Worm (Caenorhabditis elegans) whole organism, L1 larva: ENCODE data around the gene cyn-17.

Experiments used
- C16A3.4 ChIP-seq: fragments of 150-350 bp; optimal IDR thresholded peaks from 2 replicates; lab custom pipeline; 2014; ENCODE audit warnings: missing biosample characterization, missing genetic modification characterization
- F16B12.6 ChIP-seq: fragments of 150-350 bp; optimal IDR thresholded peaks from 2 replicates; lab custom pipeline; 2014; ENCODE audit warnings: missing biosample characterization, missing genetic modification characterization
- Y116A8C.19 ChIP-seq: sonication (generic microtip); optimal IDR thresholded peaks from 2 replicates; lab custom pipeline; 2016; ENCODE audit warnings: missing compliant biosample characterization, missing genetic modification characterization, borderline replicate concordance
- aha-1 ChIP-seq: fragments of 150-350 bp; optimal IDR thresholded peaks from 2 replicates; lab custom pipeline; 2014; ENCODE audit warnings: missing biosample characterization, missing genetic modification characterization
- alr-1 ChIP-seq: fragments of 200-800 bp; sonication (Bioruptor generic); optimal IDR thresholded peaks from 2 replicates; lab custom pipeline; 2018; ENCODE audit warnings: borderline replicate concordance, mild to moderate bottlenecking, missing genetic modification characterization, missing compliant biosample characterization
- ama-1 ChIP-seq: fragments of 150-350 bp; optimal IDR thresholded peaks from 2 replicates; lab custom pipeline; 2014
- ceh-63 ChIP-seq: fragments of 200-800 bp; sonication (Bioruptor generic); optimal IDR thresholded peaks from 2 replicates; lab custom pipeline; 2018; ENCODE audit warnings: mild to moderate bottlenecking, missing genetic modification characterization, missing compliant biosample characterization
- ceh-8 ChIP-seq: fragments of 200-800 bp; sonication (Bioruptor generic); optimal IDR thresholded peaks from 2 replicates; lab custom pipeline; 2018; ENCODE audit warnings: mild to moderate bottlenecking, missing genetic modification characterization, moderate library complexity, missing compliant biosample characterization
- ceh-82 ChIP-seq, 3 experiments: fragments of 150-350 bp in 1 of 3; sonication (generic microtip) in 2 of 3; optimal IDR thresholded peaks; 2 replicates each; lab custom pipeline; 2014 to 2017; ENCODE audit warnings: missing biosample characterization in 3 of 3, missing genetic modification characterization in 3 of 3
- ceh-88 ChIP-seq: fragments of 200-800 bp; sonication (Bioruptor generic); IDR thresholded peaks from 2 replicates; pipeline ENCODE4 v1.3.6; 2022; ENCODE audit warnings: missing genetic modification characterization, missing compliant biosample characterization
- ceh-90 ChIP-seq: sonication (generic microtip); optimal IDR thresholded peaks from 2 replicates; lab custom pipeline; 2016; ENCODE audit warnings: missing genetic modification characterization, missing compliant biosample characterization
- dpl-1 ChIP-seq, 3 experiments: fragments of 150-350 bp in 2 of 3; sonication (generic microtip) in 1 of 3; optimal IDR thresholded peaks; 2 replicates each; lab custom pipeline; 2014 to 2017; ENCODE audit warnings: missing biosample characterization in 3 of 3, missing genetic modification characterization in 3 of 3, missing genetic modification reagents in 3 of 3
- efl-1 ChIP-seq, 4 experiments: fragments of 150-350 bp; optimal IDR thresholded peaks in 3 of 4; peaks in 1 of 4; 1 replicate in 1 of 4; 2 replicates in 3 of 4; lab custom pipeline; 2014; ENCODE audit warnings: missing biosample characterization in 2 of 4, missing genetic modification characterization in 2 of 4, missing genetic modification reagents in 2 of 4
- egl-13 ChIP-seq: sonication (generic microtip); optimal IDR thresholded peaks from 2 replicates; lab custom pipeline; 2016; ENCODE audit warnings: missing genotype, missing genetic modification reagents, missing genetic modification characterization, missing compliant biosample characterization
- elt-3 ChIP-seq, 6 experiments: fragments of 150-350 bp in 1 of 6; sonication (generic microtip); optimal IDR thresholded peaks; 2 replicates each; lab custom pipeline; 2017 to 2018; ENCODE audit warnings: missing biosample characterization in 6 of 6, missing genetic modification characterization in 6 of 6, inconsistent platforms in 1 of 6
- fkh-10 ChIP-seq: sonication (generic microtip); optimal IDR thresholded peaks from 2 replicates; lab custom pipeline; 2017; ENCODE audit warnings: missing biosample characterization, missing genetic modification reagents, missing genetic modification characterization
- fkh-8 ChIP-seq: sonication (generic microtip); optimal IDR thresholded peaks from 2 replicates; lab custom pipeline; 2016; ENCODE audit warnings: mild to moderate bottlenecking, missing genetic modification characterization, missing compliant biosample characterization
- fos-1 ChIP-seq: fragments of 150-350 bp; optimal IDR thresholded peaks from 2 replicates; lab custom pipeline; 2014; ENCODE audit warnings: missing biosample characterization, missing genetic modification characterization
- hlh-4 ChIP-seq: sonication (generic microtip); optimal IDR thresholded peaks from 2 replicates; lab custom pipeline; 2016; ENCODE audit warnings: mild to moderate bottlenecking, missing genetic modification characterization, missing compliant biosample characterization
- irx-1 ChIP-seq: sonication (generic microtip); optimal IDR thresholded peaks from 2 replicates; lab custom pipeline; 2016; ENCODE audit warnings: missing genetic modification characterization, missing compliant biosample characterization
- lin-13 ChIP-seq: fragments of 150-350 bp; optimal IDR thresholded peaks from 2 replicates; lab custom pipeline; 2014; ENCODE audit warnings: missing biosample characterization, missing genetic modification reagents, missing genetic modification characterization
- lin-15B ChIP-seq: fragments of 150-350 bp; sonication (generic microtip); optimal IDR thresholded peaks from 3 replicates; lab custom pipeline; 2014; ENCODE audit warnings: missing biosample characterization, missing genetic modification characterization
- lin-35 ChIP-seq, 2 experiments: fragments of 150-350 bp; optimal IDR thresholded peaks; 2 replicates each; lab custom pipeline; 2014; ENCODE audit warnings: missing biosample characterization in 2 of 2, missing genetic modification characterization in 2 of 2, missing genetic modification reagents in 2 of 2
- lin-39 ChIP-seq: fragments of 150-350 bp; optimal IDR thresholded peaks from 2 replicates; lab custom pipeline; 2014; ENCODE audit warnings: missing biosample characterization, missing genetic modification reagents, missing genetic modification characterization
- mab-9 ChIP-seq: fragments of 200-800 bp; sonication (Bioruptor generic); IDR thresholded peaks from 2 replicates; pipeline ENCODE4 v1.3.6; 2022; ENCODE audit warnings: missing genetic modification reagents, missing genetic modification characterization, missing compliant biosample characterization
- mef-2 ChIP-seq: fragments of 150-350 bp; optimal IDR thresholded peaks from 2 replicates; lab custom pipeline; 2014; ENCODE audit warnings: missing biosample characterization, missing genetic modification characterization
- nhr-11 ChIP-seq: fragments of 150-350 bp; optimal IDR thresholded peaks from 2 replicates; lab custom pipeline; 2014; ENCODE audit warnings: missing biosample characterization, missing genetic modification characterization
- nhr-12 ChIP-seq: sonication (generic microtip); optimal IDR thresholded peaks from 2 replicates; lab custom pipeline; 2017; ENCODE audit warnings: missing biosample characterization, missing genetic modification characterization
- nhr-20 ChIP-seq: sonication (generic microtip); optimal IDR thresholded peaks from 2 replicates; lab custom pipeline; 2016; ENCODE audit warnings: mild to moderate bottlenecking, missing genetic modification characterization, missing compliant biosample characterization
- nhr-237 ChIP-seq: fragments of 150-350 bp; optimal IDR thresholded peaks from 2 replicates; lab custom pipeline; 2014; ENCODE audit warnings: missing biosample characterization, missing genetic modification characterization
- nhr-47 ChIP-seq: sonication (generic microtip); optimal IDR thresholded peaks from 2 replicates; lab custom pipeline; 2016; ENCODE audit warnings: mild to moderate bottlenecking, missing genetic modification characterization, moderate library complexity, missing compliant biosample characterization
- nhr-71 ChIP-seq: sonication (generic microtip); optimal IDR thresholded peaks from 2 replicates; lab custom pipeline; 2016; ENCODE audit warnings: mild to moderate bottlenecking, missing genetic modification characterization, moderate library complexity, missing compliant biosample characterization
- nhr-77 ChIP-seq: fragments of 150-350 bp; optimal IDR thresholded peaks from 2 replicates; lab custom pipeline; 2014; ENCODE audit warnings: missing biosample characterization, missing genetic modification characterization
- nhr-85 ChIP-seq: sonication (generic microtip); peaks from one replicate; lab custom pipeline; 2016; ENCODE audit warnings: missing genetic modification characterization, inconsistent platforms, missing compliant biosample characterization
- nhr-90 ChIP-seq: sonication (generic microtip); optimal IDR thresholded peaks from 2 replicates; lab custom pipeline; 2016; ENCODE audit warnings: mild to moderate bottlenecking, missing genetic modification characterization, missing compliant biosample characterization; ENCODE audit not compliant: poor library complexity
- pag-3 ChIP-seq: sonication (generic microtip); optimal IDR thresholded peaks from 2 replicates; lab custom pipeline; 2017; ENCODE audit warnings: missing genetic modification characterization, mild to moderate bottlenecking, missing compliant biosample characterization, antibody characterized with exemption, borderline replicate concordance; ENCODE audit not compliant: insufficient read depth
- pax-3 ChIP-seq: fragments of 200-800 bp; sonication (Bioruptor generic); optimal IDR thresholded peaks from 2 replicates; lab custom pipeline; 2018; ENCODE audit warnings: mild to moderate bottlenecking, missing genetic modification characterization, moderate library complexity, missing compliant biosample characterization
- rnt-1 ChIP-seq: sonication (generic microtip); optimal IDR thresholded peaks from 2 replicates; lab custom pipeline; 2016; ENCODE audit warnings: mild to moderate bottlenecking, missing genetic modification characterization, moderate library complexity, missing compliant biosample characterization
- snpc-4 ChIP-seq: fragments of 150-350 bp; optimal IDR thresholded peaks from 2 replicates; lab custom pipeline; 2014; ENCODE audit warnings: missing biosample characterization, missing genetic modification characterization
- sptf-1 ChIP-seq: fragments of 150-350 bp; optimal IDR thresholded peaks from 2 replicates; lab custom pipeline; 2014; ENCODE audit warnings: missing biosample characterization, missing genetic modification characterization
- sup-37 ChIP-seq: fragments of 200-800 bp; sonication (Bioruptor generic); optimal IDR thresholded peaks from 2 replicates; lab custom pipeline; 2018; ENCODE audit warnings: mild to moderate bottlenecking, missing genetic modification characterization, missing compliant biosample characterization
- swsn-7 ChIP-seq: sonication (generic microtip); optimal IDR thresholded peaks from 2 replicates; lab custom pipeline; 2016; ENCODE audit warnings: missing genetic modification characterization, missing compliant biosample characterization
- tbx-2 ChIP-seq: sonication (generic microtip); optimal IDR thresholded peaks from 2 replicates; lab custom pipeline; 2016; ENCODE audit warnings: missing genetic modification characterization, missing compliant biosample characterization
- tlp-1 ChIP-seq: fragments of 150-350 bp; optimal IDR thresholded peaks from 2 replicates; lab custom pipeline; 2014; ENCODE audit warnings: missing biosample characterization, missing genetic modification characterization
- unc-130 ChIP-seq: fragments of 150-350 bp; optimal IDR thresholded peaks from 2 replicates; lab custom pipeline; 2017; ENCODE audit warnings: missing biosample characterization, missing genetic modification characterization, inconsistent platforms
- unc-30 ChIP-seq: sonication (generic microtip); optimal IDR thresholded peaks from 2 replicates; lab custom pipeline; 2017; ENCODE audit warnings: missing biosample characterization, missing genetic modification characterization
- unc-62 ChIP-seq: fragments of 150-350 bp; optimal IDR thresholded peaks from 2 replicates; lab custom pipeline; 2014; ENCODE audit warnings: missing biosample characterization, missing genetic modification reagents, missing genetic modification characterization
- unc-98 ChIP-seq: fragments of 200-800 bp; sonication (Bioruptor generic); IDR thresholded peaks from 2 replicates; pipeline ENCODE4 v1.3.6; 2022; ENCODE audit warnings: missing genetic modification characterization, missing compliant biosample characterization
- vab-15 ChIP-seq: sonication (generic microtip); optimal IDR thresholded peaks from 2 replicates; lab custom pipeline; 2017; ENCODE audit warnings: missing genotype, mild to moderate bottlenecking, missing genetic modification characterization, missing compliant biosample characterization
- xbp-1 ChIP-seq: sonication (generic microtip); optimal IDR thresholded peaks from 2 replicates; lab custom pipeline; 2016; ENCODE audit warnings: missing genetic modification characterization, missing compliant biosample characterization
- zag-1 ChIP-seq: fragments of 150-350 bp; optimal IDR thresholded peaks from 2 replicates; lab custom pipeline; 2014; ENCODE audit warnings: missing biosample characterization, missing genetic modification characterization
- ztf-11 ChIP-seq, 2 experiments: sonication (generic microtip); optimal IDR thresholded peaks; 2 replicates each; lab custom pipeline; 2016 to 2017; ENCODE audit warnings: missing genetic modification characterization in 2 of 2, missing biosample characterization in 1 of 2, missing compliant biosample characterization in 1 of 2

cyn-17 gene

ce11 chrV:5780713-5781360 lies 18.6 kb upstream of the cyn-17 start, which contains the start of gene F44E7.5:
F44E7.5 (minus strand) TSS chrV:5780922.
- TF ChIP-seq fkh-8 (tag; lab: Kevin White, UChicago): no peak
- TF ChIP-seq nhr-237 (tag; lab: Kevin White, UChicago): no peak
- TF ChIP-seq nhr-85 (tag; lab: Kevin White, UChicago): peak; percentile 81
- TF ChIP-seq xbp-1 (tag; lab: Kevin White, UChicago): peak; percentile 8
- TF ChIP-seq fos-1 (tag; lab: Kevin White, UChicago): no peak
- TF ChIP-seq ztf-11 (tag; optimal IDR thresholded peaks at IDR 0.05; lab: Kevin White, UChicago): no peak
- peak; percentile 2 for TF ChIP-seq swsn-7
- no peak for TF ChIP-seq fkh-10 (GFP tag; lab: Kevin White, UChicago)
- peak; percentile 77 for TF ChIP-seq nhr-71 (tag; lab: Kevin White, UChicago)
- 0 out of 2 replicates have a peak, but pooled peaks have one; percentile 4 for TF ChIP-seq unc-98 (GFP tag; lab: Robert Waterston, UW)
- no peak for TF ChIP-seq ceh-8
- TF ChIP-seq F16B12.6 (tag; lab: Kevin White, UChicago): no peak
- TF ChIP-seq nhr-12: no peak
- no peak for TF ChIP-seq unc-62 (GFP tag; lab: Kevin White, UChicago)
- peak; percentile 53 for TF ChIP-seq C16A3.4 (tag; lab: Kevin White, UChicago)
- TF ChIP-seq nhr-47 (tag; lab: Kevin White, UChicago): peak; percentile 58
- peak; percentile 16 to 26 (median 25) for TF ChIP-seq dpl-1 (GFP tag; optimal IDR thresholded peaks at IDR 0.05; lab: Kevin White, UChicago)
- TF ChIP-seq ceh-90: no peak
- TF ChIP-seq unc-130 (tag; lab: Kevin White, UChicago): no peak
- TF ChIP-seq ama-1: no peak
- peak; percentile 59 for TF ChIP-seq rnt-1 (tag; lab: Kevin White, UChicago)
- no peak for TF ChIP-seq aha-1 (tag; lab: Kevin White, UChicago)
- no peak for TF ChIP-seq zag-1 (tag; lab: Kevin White, UChicago)
- TF ChIP-seq irx-1: no peak
- no peak for TF ChIP-seq pag-3 (tag; lab: Kevin White, UChicago)
- peak; percentile 66 for TF ChIP-seq nhr-20 (tag; lab: Kevin White, UChicago)
- no peak for TF ChIP-seq vab-15
- no peak for TF ChIP-seq ceh-63 (GFP tag; lab: Kevin White, UChicago)
- TF ChIP-seq ceh-88: no peak
- no peak for TF ChIP-seq egl-13 (tag; lab: Kevin White, UChicago)
- TF ChIP-seq Y116A8C.19 (tag; lab: Kevin White, UChicago): no peak
- no peak for TF ChIP-seq nhr-11 (tag; lab: Kevin White, UChicago)
- peak; percentile 31 to 78 (median 41) for TF ChIP-seq ceh-82 (tag; optimal IDR thresholded peaks at IDR 0.05; lab: Kevin White, UChicago)
- TF ChIP-seq mab-9 (GFP tag; lab: Robert Waterston, UW): no peak
- TF ChIP-seq nhr-90 (tag; lab: Kevin White, UChicago): peak; percentile 83
- TF ChIP-seq lin-13: peak; percentile 20
- no peak for TF ChIP-seq lin-39
- no peak for TF ChIP-seq sup-37 (GFP tag; lab: Kevin White, UChicago)
- TF ChIP-seq alr-1: no peak
- TF ChIP-seq elt-3 (tag; optimal IDR thresholded peaks at IDR 0.05; lab: Kevin White, UChicago): peak in 3 of 6 experiments; percentile 11 to 74 (median 51)
- TF ChIP-seq lin-15B (tag; lab: Kevin White, UChicago): no peak
- TF ChIP-seq snpc-4 (tag; lab: Kevin White, UChicago): no peak
- peak; percentile 34 for TF ChIP-seq tbx-2 (tag; lab: Kevin White, UChicago)
- no peak for TF ChIP-seq pax-3 (tag; lab: Kevin White, UChicago)
- no peak for TF ChIP-seq hlh-4
- TF ChIP-seq efl-1 (optimal IDR thresholded peaks at IDR 0.05; lab: Kevin White, UChicago): peak; percentile 34 to 61
- peak; percentile 23 to 87 for TF ChIP-seq efl-1 (GFP tag; optimal IDR thresholded peaks at IDR 0.05 in 1 of 2; lab: Kevin White, UChicago)
- TF ChIP-seq nhr-77 (tag; lab: Kevin White, UChicago): no peak
- no peak for TF ChIP-seq unc-30 (tag; lab: Kevin White, UChicago)
- peak; percentile 0 to 41 for TF ChIP-seq lin-35 (GFP tag; optimal IDR thresholded peaks at IDR 0.05; lab: Kevin White, UChicago)
- no peak for TF ChIP-seq sptf-1 (tag; lab: Kevin White, UChicago)
- TF ChIP-seq tlp-1 (tag; lab: Kevin White, UChicago): no peak
- no peak for TF ChIP-seq mef-2
